Fruit fly (Drosophila melanogaster): ENCODE data around the gene CG6028.

DNA sequence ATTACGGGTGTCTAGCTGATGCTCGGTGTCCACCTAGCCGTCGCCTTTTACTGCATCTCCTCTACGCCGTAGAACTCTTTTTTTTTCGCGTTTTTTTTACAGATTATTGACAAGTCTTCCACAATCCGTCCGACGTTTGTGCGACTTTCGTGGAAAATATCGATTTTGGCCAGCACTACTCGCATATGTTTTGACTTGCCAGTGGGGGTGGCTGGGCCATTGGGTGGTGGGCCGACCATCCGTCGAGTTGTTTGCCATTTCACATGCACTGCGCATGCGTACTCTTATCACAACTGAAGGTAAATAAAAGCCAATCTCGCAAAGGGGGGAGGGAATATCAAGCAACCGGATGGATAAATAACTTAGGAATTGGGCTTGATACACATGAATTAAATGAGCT, 6.4 kb upstream of the CG6028 start, which contains the start of gene CG13409:
- TF ChIP-seq Myc (optimal IDR thresholded peaks at IDR 0.05) (no peak), psq (optimal IDR thresholded peaks at IDR 0.05) (no peak), h (optimal IDR thresholded peaks at IDR 0.05) (no peak), Sin3A (optimal IDR thresholded peaks at IDR 0.05) (no peak)
